Worm (Caenorhabditis elegans): ENCODE data around the gene C14A6.3.

The C14A6.3 gene

ce11 chrV:18188328-18188727 lies 42.2 kb downstream of the C14A6.3 start, which contains the start of gene clec-245:
Gene clec-245, minus strand, starts transcription at chrV:18188428.
- no peak for TF ChIP-seq nhr-12 (tag; optimal IDR thresholded peaks at IDR 0.05)
- no peak for TF ChIP-seq ham-2 (GFP tag; optimal IDR thresholded peaks at IDR 0.05)
- TF ChIP-seq nhr-28 (tag; optimal IDR thresholded peaks at IDR 0.05) = no peak
- no peak for TF ChIP-seq hlh-1 (tag; optimal IDR thresholded peaks at IDR 0.05)
- TF ChIP-seq elt-1 (tag; optimal IDR thresholded peaks at IDR 0.05; ENCODE audit: borderline replicate concordance, insufficient read depth) = no peak
- TF ChIP-seq drap-1 (GFP tag; optimal IDR thresholded peaks at IDR 0.05) = no peak
- TF ChIP-seq bed-3 (GFP tag; optimal IDR thresholded peaks at IDR 0.05) = no peak
- TF ChIP-seq nhr-2 (tag; optimal IDR thresholded peaks at IDR 0.05) = no peak
- no peak for TF ChIP-seq lin-32 (GFP tag; optimal IDR thresholded peaks at IDR 0.05)
- TF ChIP-seq ces-1 (GFP tag; optimal IDR thresholded peaks at IDR 0.05) = no peak

DNA sequence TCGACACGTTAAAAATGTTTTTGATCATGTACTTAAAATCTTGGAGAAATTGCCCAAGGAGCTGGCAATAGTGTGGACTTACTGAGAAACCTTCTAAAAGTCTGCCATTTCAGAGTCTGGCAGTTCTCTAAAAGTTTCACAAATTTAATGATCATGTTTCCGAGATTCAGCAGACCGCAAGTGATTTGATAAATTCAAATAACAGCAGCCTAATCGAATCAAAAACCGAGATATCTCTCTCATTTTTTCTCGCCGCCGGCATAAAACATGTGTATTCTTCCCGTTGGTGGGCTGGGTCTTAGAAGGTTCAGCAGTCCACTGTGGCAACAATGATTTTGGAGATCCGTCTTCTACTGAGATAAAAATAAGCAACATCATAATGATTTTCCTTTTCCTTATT lies 43.0 kb downstream of the C14A6.3 start, which contains the start of gene clec-246:
TSS of gene clec-246 (plus strand) at position 301 of the 400 bp plus-strand sequence.
- TF ChIP-seq unc-120 (tag; optimal IDR thresholded peaks at IDR 0.05; ENCODE audit: poor library complexity, severe bottlenecking) (no peak), unc-39 (tag; optimal IDR thresholded peaks at IDR 0.05) (no peak), ceh-43 (GFP tag; optimal IDR thresholded peaks at IDR 0.05) (no peak), zip-8 (tag; optimal IDR thresholded peaks at IDR 0.05) (no peak), nhr-237 (tag; optimal IDR thresholded peaks at IDR 0.05) (no peak), sem-2 (GFP tag; optimal IDR thresholded peaks at IDR 0.05) (no peak)

ce11 chrV:18191128-18191527 lies 45.0 kb downstream of the C14A6.3 start, which contains the start of gene clec-42:
Gene clec-42, plus strand, starts transcription at chrV:18191412.
- no peak for TF ChIP-seq snpc-4 (tag; optimal IDR thresholded peaks at IDR 0.05)
- no peak for TF ChIP-seq nhr-28 (tag; optimal IDR thresholded peaks at IDR 0.05)
- no peak for TF ChIP-seq lsy-2 (tag; optimal IDR thresholded peaks at IDR 0.05)
- TF ChIP-seq nhr-76 (tag; optimal IDR thresholded peaks at IDR 0.05) = no peak
- no peak for TF ChIP-seq zip-8 (tag; optimal IDR thresholded peaks at IDR 0.05)
- no peak for TF ChIP-seq ham-2 (GFP tag; optimal IDR thresholded peaks at IDR 0.05)
- no peak for TF ChIP-seq unc-62 (GFP tag; optimal IDR thresholded peaks at IDR 0.05)
- TF ChIP-seq mab-5 (tag; optimal IDR thresholded peaks at IDR 0.05) = no peak

DNA sequence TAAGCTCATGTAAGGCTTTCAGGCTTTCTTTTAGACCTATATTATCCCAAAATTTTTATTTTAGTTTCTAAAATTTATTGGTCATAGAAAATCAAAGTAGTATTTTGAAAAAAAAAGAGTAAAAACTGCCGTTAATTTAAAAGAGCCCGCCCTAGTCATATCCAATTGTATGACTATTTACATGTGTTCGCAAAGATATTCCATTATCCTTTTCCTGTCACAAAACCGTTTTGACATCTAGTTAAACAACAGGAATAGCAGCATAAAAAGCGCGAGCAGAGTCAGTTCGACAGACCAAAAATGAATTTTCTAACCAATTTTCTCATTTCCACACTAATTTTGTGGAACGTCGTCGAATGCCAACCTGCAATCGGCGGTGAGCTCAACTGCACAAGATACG lies 48.8 kb downstream of the C14A6.3 start, which contains the start of gene F16H6.3:
TSS of gene F16H6.3 (plus strand) at position 301 of the 400 bp plus-strand sequence.
- TF ChIP-seq unc-62 (GFP tag; optimal IDR thresholded peaks at IDR 0.05) (no peak), lin-32 (GFP tag; optimal IDR thresholded peaks at IDR 0.05) (no peak)

All from whole organism, mixed stage, embryonic.